Fruit fly (Drosophila melanogaster) whole organism, embryonic: ENCODE results near the gene sqh.
A peak's percentile ranks its signal among the peaks of the same experiment; 100 is the strongest.

ENCODE experiments used
- CG10543 ChIP-seq: fragments of 200-800 bp; sonication (Bioruptor generic); optimal IDR thresholded peaks from 3 replicates; lab custom pipeline; 2017; ENCODE audit warnings: missing biosample characterization, mild to moderate bottlenecking, missing genetic modification characterization, moderate library complexity
- CG12219 ChIP-seq: fragments of 200-800 bp; sonication (Bioruptor generic); optimal IDR thresholded peaks from 3 replicates; lab custom pipeline; 2018; ENCODE audit warnings: missing biosample characterization, mild to moderate bottlenecking, missing genetic modification characterization
- CG12236 ChIP-seq: fragments of 200-800 bp; sonication (Bioruptor generic); optimal IDR thresholded peaks from 2 replicates; lab custom pipeline; 2016; ENCODE audit warnings: missing biosample characterization, missing genetic modification characterization
- CG15479 ChIP-seq: fragments of 200-800 bp; sonication (Bioruptor generic); optimal IDR thresholded peaks from 3 replicates; lab custom pipeline; 2019; ENCODE audit warnings: missing biosample characterization, mild to moderate bottlenecking, missing genetic modification characterization, moderate library complexity
- CG17359 ChIP-seq: fragments of 200-800 bp; sonication (Bioruptor generic); optimal IDR thresholded peaks from 3 replicates; lab custom pipeline; 2018; ENCODE audit warnings: missing biosample characterization, mild to moderate bottlenecking, missing genetic modification characterization, moderate library complexity
- CG18011 ChIP-seq: fragments of 200-800 bp; sonication (Bioruptor generic); optimal IDR thresholded peaks from 2 replicates; lab custom pipeline; 2017; ENCODE audit warnings: missing biosample characterization, missing genetic modification characterization, mild to moderate bottlenecking, moderate library complexity, missing genotype
- CG2889 ChIP-seq: fragments of 200-800 bp; sonication (Bioruptor generic); IDR thresholded peaks from 3 replicates; pipeline ENCODE4 v1.3.6; 2022; ENCODE audit warnings: missing biosample characterization, missing genetic modification characterization
- CG30403 ChIP-seq: fragments of 200-800 bp; sonication (Bioruptor generic); optimal IDR thresholded peaks from 3 replicates; lab custom pipeline; 2016; ENCODE audit warnings: missing biosample characterization, missing genetic modification characterization
- CG32767 ChIP-seq: fragments of 200-800 bp; sonication (Bioruptor generic); IDR thresholded peaks from 2 replicates; pipeline ENCODE4 v1.3.6; 2022; ENCODE audit warnings: missing biosample characterization, missing genetic modification characterization
- CG32772 ChIP-seq: fragments of 200-800 bp; sonication (Bioruptor generic); IDR thresholded peaks from 2 replicates; pipeline ENCODE4 v1.3.6; 2022; ENCODE audit warnings: missing biosample characterization, missing genetic modification characterization
- CG33557 ChIP-seq: fragments of 200-800 bp; sonication (Bioruptor generic); optimal IDR thresholded peaks from 2 replicates; lab custom pipeline; 2019; ENCODE audit warnings: missing biosample characterization, mild to moderate bottlenecking, missing genetic modification characterization, moderate library complexity
- CG42726 ChIP-seq: fragments of 200-800 bp; sonication (Bioruptor generic); IDR thresholded peaks from 2 replicates; pipeline ENCODE4 v1.3.6; 2022; ENCODE audit warnings: missing biosample characterization, missing genetic modification characterization; ENCODE audit not compliant: partially characterized antibody
- CG6689 ChIP-seq: fragments of 200-800 bp; sonication (Bioruptor generic); IDR thresholded peaks from 2 replicates; pipeline ENCODE4 v1.3.6; 2022; ENCODE audit warnings: missing biosample characterization, missing genetic modification characterization
- CG7963 ChIP-seq: fragments of 200-800 bp; sonication (Bioruptor generic); IDR thresholded peaks from 3 replicates; pipeline ENCODE4 v1.3.6; 2022; ENCODE audit warnings: missing biosample characterization, missing genetic modification characterization; ENCODE audit not compliant: partially characterized antibody
- CG8089 ChIP-seq: fragments of 200-800 bp; sonication (Bioruptor generic); optimal IDR thresholded peaks from 3 replicates; lab custom pipeline; 2016; ENCODE audit warnings: missing biosample characterization, missing genetic modification characterization
- CG9437 ChIP-seq: fragments of 200-800 bp; sonication (Bioruptor generic); optimal IDR thresholded peaks from 2 replicates; lab custom pipeline; 2018; ENCODE audit warnings: missing biosample characterization, mild to moderate bottlenecking, missing genetic modification characterization
- CoRest ChIP-seq: fragments of 200-800 bp; sonication (Bioruptor generic); optimal IDR thresholded peaks from 3 replicates; lab custom pipeline; 2018; ENCODE audit warnings: missing biosample characterization, mild to moderate bottlenecking, missing genetic modification characterization, moderate library complexity
- D19B ChIP-seq: fragments of 200-800 bp; sonication (Bioruptor generic); optimal IDR thresholded peaks from 2 replicates; lab custom pipeline; 2017; ENCODE audit warnings: missing biosample characterization, mild to moderate bottlenecking, missing genetic modification characterization
- Dll ChIP-seq: fragments of 200-800 bp; sonication (Bioruptor generic); IDR thresholded peaks from 4 replicates; pipeline ENCODE4 v1.3.6; 2022; ENCODE audit warnings: missing biosample characterization, missing genetic modification characterization; ENCODE audit not compliant: partially characterized antibody
- Drgx ChIP-seq: fragments of 200-800 bp; sonication (Bioruptor generic); IDR thresholded peaks from 2 replicates; pipeline ENCODE4 v1.3.6; 2022; ENCODE audit warnings: missing biosample characterization, missing genetic modification characterization
- Fer3 ChIP-seq: fragments of 200-800 bp; sonication (Bioruptor generic); optimal IDR thresholded peaks from 2 replicates; lab custom pipeline; 2018; ENCODE audit warnings: missing biosample characterization, mild to moderate bottlenecking, missing genetic modification characterization, moderate library complexity
- H2.0 ChIP-seq: fragments of 200-800 bp; sonication (Bioruptor generic); IDR thresholded peaks from 2 replicates; pipeline ENCODE4 v1.3.6; 2022; ENCODE audit warnings: missing biosample characterization, missing genetic modification characterization
- HHEX ChIP-seq: fragments of 200-800 bp; sonication (Bioruptor generic); optimal IDR thresholded peaks from 3 replicates; lab custom pipeline; 2017; ENCODE audit warnings: missing biosample characterization, mild to moderate bottlenecking, missing genetic modification characterization, missing genetic modification reagents
- Hand ChIP-seq: fragments of 200-800 bp; sonication (Bioruptor generic); optimal IDR thresholded peaks from 2 replicates; lab custom pipeline; 2017; ENCODE audit warnings: mild to moderate bottlenecking, missing biosample characterization, missing genetic modification reagents, missing genetic modification characterization
- Hr51 ChIP-seq, 2 experiments: fragments of 200-800 bp; sonication (Bioruptor generic); optimal IDR thresholded peaks; 2 replicates in 1 of 2; 3 replicates in 1 of 2; lab custom pipeline; 2016 to 2018; ENCODE audit warnings: missing biosample characterization in 2 of 2, missing genetic modification characterization in 2 of 2, mild to moderate bottlenecking in 1 of 2, moderate library complexity in 1 of 2
- Lim3 ChIP-seq: fragments of 200-800 bp; sonication (Bioruptor generic); IDR thresholded peaks from 2 replicates; pipeline ENCODE4 v1.3.6; 2022; ENCODE audit warnings: missing biosample characterization, missing genetic modification characterization
- Lpt ChIP-seq: fragments of >200 bp; optimal IDR thresholded peaks from 2 replicates; lab custom pipeline; 2018; ENCODE audit warnings: missing biosample characterization, missing genetic modification characterization
- Mad ChIP-seq: fragments of 200-800 bp; sonication (Bioruptor generic); optimal IDR thresholded peaks from 2 replicates; lab custom pipeline; 2016; ENCODE audit warnings: missing biosample characterization, missing genetic modification characterization
- PHDP ChIP-seq: fragments of 200-800 bp; sonication (Bioruptor generic); optimal IDR thresholded peaks from 3 replicates; lab custom pipeline; 2018; ENCODE audit warnings: missing biosample characterization, mild to moderate bottlenecking, missing genetic modification characterization, moderate library complexity
- Ptx1 ChIP-seq: fragments of 200-800 bp; sonication (Bioruptor generic); IDR thresholded peaks from 2 replicates; pipeline ENCODE4 v1.3.6; 2022; ENCODE audit warnings: missing biosample characterization, missing genetic modification characterization
- Rx ChIP-seq: fragments of 200-800 bp; sonication (Bioruptor generic); IDR thresholded peaks from 2 replicates; pipeline ENCODE4 v1.3.6; 2022; ENCODE audit warnings: missing biosample characterization, missing genetic modification characterization
- Vsx1 ChIP-seq: fragments of 200-800 bp; sonication (Bioruptor generic); optimal IDR thresholded peaks from 2 replicates; lab custom pipeline; 2017; ENCODE audit warnings: missing biosample characterization, mild to moderate bottlenecking, missing genetic modification characterization, missing genetic modification reagents
- ase ChIP-seq: fragments of 200-800 bp; sonication (Bioruptor generic); IDR thresholded peaks from 3 replicates; pipeline ENCODE4 v1.3.6; 2022; ENCODE audit warnings: missing biosample characterization, missing genetic modification characterization
- az2 ChIP-seq: fragments of 200-800 bp; sonication (Bioruptor generic); optimal IDR thresholded peaks from 3 replicates; lab custom pipeline; 2016; ENCODE audit warnings: missing biosample characterization, missing genetic modification characterization
- crc ChIP-seq: fragments of 200-800 bp; sonication (Bioruptor generic); optimal IDR thresholded peaks from 2 replicates; lab custom pipeline; 2016; ENCODE audit warnings: missing biosample characterization, missing genetic modification characterization
- dpn ChIP-seq, 2 experiments: fragments of 200-800 bp; sonication (Bioruptor generic); optimal IDR thresholded peaks; 3 replicates each; lab custom pipeline; 2016; ENCODE audit warnings: missing biosample characterization in 2 of 2, missing genetic modification characterization in 2 of 2
- ems ChIP-seq: fragments of 200-800 bp; sonication (Bioruptor generic); optimal IDR thresholded peaks from 3 replicates; lab custom pipeline; 2016; ENCODE audit warnings: missing biosample characterization, missing genetic modification characterization
- fd3F ChIP-seq: fragments of 200-800 bp; sonication (Bioruptor generic); optimal IDR thresholded peaks from 2 replicates; lab custom pipeline; 2018; ENCODE audit warnings: missing biosample characterization, mild to moderate bottlenecking, missing genetic modification characterization, moderate library complexity
- h ChIP-seq: fragments of >200 bp; optimal IDR thresholded peaks from 2 replicates; lab custom pipeline; 2017
- her ChIP-seq: fragments of 200-800 bp; sonication (Bioruptor generic); optimal IDR thresholded peaks from 2 replicates; lab custom pipeline; 2016; ENCODE audit warnings: missing biosample characterization, missing genetic modification characterization
- hkb ChIP-seq, 2 experiments: fragments of 200-800 bp in 1 of 2; fragments of >200 bp in 1 of 2; sonication (Bioruptor generic) in 1 of 2; IDR thresholded peaks in 1 of 2; optimal IDR thresholded peaks in 1 of 2; 2 replicates each; pipeline versions ENCODE4 v1.3.6 to Lab custom; 2017 to 2022; ENCODE audit warnings: missing biosample characterization in 1 of 2, missing genetic modification characterization in 1 of 2
- nau ChIP-seq: fragments of 200-800 bp; sonication (Bioruptor generic); optimal IDR thresholded peaks from 3 replicates; lab custom pipeline; 2017; ENCODE audit warnings: missing biosample characterization, mild to moderate bottlenecking, missing genetic modification characterization, missing genetic modification reagents
- nerfin-1 ChIP-seq: fragments of 200-800 bp; sonication (Bioruptor generic); optimal IDR thresholded peaks from 3 replicates; lab custom pipeline; 2019; ENCODE audit warnings: missing biosample characterization, mild to moderate bottlenecking, missing genetic modification characterization, moderate library complexity
- pan ChIP-seq, 4 experiments: fragments of >200 bp in 3 of 4; fragments of 200-800 bp in 1 of 4; sonication (Bioruptor generic) in 1 of 4; optimal IDR thresholded peaks in 3 of 4; IDR thresholded peaks in 1 of 4; 2 replicates each; pipeline versions ENCODE4 v1.3.6 to Lab custom; 2017 to 2022; ENCODE audit warnings: missing biosample characterization in 2 of 4, missing genetic modification characterization in 2 of 4, mixed read lengths in 1 of 4
- rib ChIP-seq: fragments of 200-800 bp; sonication (Bioruptor generic); IDR thresholded peaks from 2 replicates; pipeline ENCODE4 v1.3.6; 2022; ENCODE audit warnings: missing biosample characterization, missing genetic modification characterization
- tin ChIP-seq: fragments of 200-800 bp; sonication (Bioruptor generic); optimal IDR thresholded peaks from 3 replicates; lab custom pipeline; 2016; ENCODE audit warnings: missing biosample characterization, missing genetic modification characterization
- trem ChIP-seq: fragments of 200-800 bp; optimal IDR thresholded peaks from 3 replicates; lab custom pipeline; 2019; ENCODE audit warnings: missing biosample characterization, mild to moderate bottlenecking, missing genetic modification characterization, moderate library complexity

Gene sqh

DNA sequence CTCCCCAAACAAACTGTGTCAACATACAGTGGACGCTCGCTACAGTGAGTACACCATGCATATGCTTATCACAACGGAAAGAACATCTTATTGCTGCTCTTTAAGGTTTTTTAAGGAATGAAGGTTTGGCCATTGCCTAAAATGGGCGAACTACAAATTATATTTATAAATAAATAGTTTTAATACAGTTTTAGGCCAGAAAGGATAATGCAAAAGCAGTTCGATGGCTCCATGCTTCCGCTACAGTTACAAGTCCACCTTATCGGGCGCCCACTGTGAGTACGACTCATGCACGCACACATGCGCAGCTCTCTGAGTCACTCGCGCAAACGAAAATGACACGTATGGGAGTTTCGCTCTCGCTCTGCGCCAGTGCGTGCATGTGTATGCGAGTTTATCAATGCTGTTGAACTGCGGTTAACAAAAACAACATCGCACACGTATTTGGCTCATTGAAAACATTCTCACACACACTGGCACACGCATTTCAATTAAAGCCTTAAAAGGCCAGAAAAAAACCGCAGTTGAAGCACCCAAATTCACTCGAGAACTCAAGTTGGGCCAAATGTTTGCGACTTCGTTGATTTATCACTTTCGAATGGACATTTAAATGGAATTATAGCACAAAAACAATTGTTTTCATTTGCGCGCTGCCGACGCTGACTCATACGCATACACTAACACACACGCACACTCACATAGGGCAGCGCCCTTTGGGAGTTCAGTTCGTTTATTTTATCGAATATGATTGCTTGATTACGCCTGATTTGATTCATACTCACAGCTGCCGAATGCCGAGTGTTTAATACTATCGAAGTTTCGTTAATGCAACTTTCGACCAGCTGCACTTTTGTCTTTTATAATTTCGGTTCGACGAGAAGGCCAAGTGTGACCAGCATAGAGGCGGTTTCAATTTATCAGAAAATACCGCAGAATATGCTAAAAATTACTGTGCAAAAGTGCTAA is at the start of gene sqh (continued):
- TF ChIP-seq CG18011 (GFP tag; lab: Kevin White, UChicago) (peak; percentile 73), HHEX (GFP tag; lab: Kevin White, UChicago) (peak; percentile 84), D19B (peak; percentile 67), CG2889 (peak; percentile 87), CG32772 (GFP tag; lab: Robert Waterston, UW) (peak; percentile 87), rib (peak; percentile 83; the same call in 1 of the 2 replicates), nerfin-1 (tag; lab: Kevin White, UChicago) (peak; percentile 80), Drgx (peak; percentile 92), Hr51 (GFP tag; optimal IDR thresholded peaks at IDR 0.05; lab: Kevin White, UChicago) (peak; percentile 64 to 90), CG32767 (GFP tag; lab: Robert Waterston, UW) (peak; percentile 89), her (GFP tag; lab: Kevin White, UChicago) (no peak), az2 (GFP tag; lab: Kevin White, UChicago) (peak; percentile 85), Mad (peak; percentile 79), H2.0 (peak; percentile 84), CG30403 (GFP tag; lab: Kevin White, UChicago) (peak; percentile 89), CG10543 (peak; percentile 93), CG9437 (GFP tag; lab: Kevin White, UChicago) (peak; percentile 77), hkb (optimal IDR thresholded peaks at IDR 0.05; lab: Kevin White, UChicago) (no peak), hkb (GFP tag; IDR thresholded peaks at IDR 0.05; lab: Robert Waterston, UW) (peak; percentile 92; the same call in 1 of the 2 replicates), CG12236 (GFP tag; lab: Kevin White, UChicago) (no peak), CG17359 (peak; percentile 82), ase (GFP tag; lab: Robert Waterston, UW) (peak; percentile 80), tin (GFP tag; lab: Kevin White, UChicago) (peak; percentile 78), crc (no peak), PHDP (peak; percentile 88), fd3F (GFP tag; lab: Kevin White, UChicago) (peak; percentile 85), Hand (GFP tag; lab: Kevin White, UChicago) (peak; percentile 86), CG6689 (peak; percentile 95), dpn (GFP tag; optimal IDR thresholded peaks at IDR 0.05; lab: Kevin White, UChicago) (peak; percentile 52 to 85), CG33557 (peak; percentile 82), Rx (GFP tag; lab: Robert Waterston, UW) (peak; percentile 74), CG12219 (GFP tag; lab: Kevin White, UChicago) (peak; percentile 81), trem (tag; lab: Kevin White, UChicago) (peak; percentile 55), Lim3 (GFP tag; lab: Robert Waterston, UW) (peak; percentile 84), nau (GFP tag; lab: Kevin White, UChicago) (peak; percentile 84), Ptx1 (GFP tag; lab: Robert Waterston, UW) (peak; percentile 94), h (lab: Kevin White, UChicago) (no peak), CG8089 (GFP tag; lab: Kevin White, UChicago) (peak; percentile 21), ems (GFP tag; lab: Kevin White, UChicago) (peak; percentile 60), CG15479 (GFP tag; lab: Kevin White, UChicago) (peak; percentile 94), pan (optimal IDR thresholded peaks at IDR 0.05; lab: Kevin White, UChicago) (no peak), pan (GFP tag; optimal IDR thresholded peaks at IDR 0.05 in 1 of 2, IDR thresholded peaks at IDR 0.05 in 1 of 2) (peak in 1 of 2 experiments; percentile 87), CoRest (peak; percentile 94), CG7963 (GFP tag; lab: Robert Waterston, UW) (no peak), Vsx1 (GFP tag; lab: Kevin White, UChicago) (peak; percentile 83), Dll (GFP tag; lab: Robert Waterston, UW) (no peak), Fer3 (tag; lab: Kevin White, UChicago) (peak; percentile 85), CG42726 (no peak), Lpt (GFP tag; lab: Kevin White, UChicago) (no peak)
